Worm (Caenorhabditis elegans) whole organism, midembryonic: ENCODE results near the gene F35B3.3.

Experiments
- T22C8.4 ChIP-seq: fragments of 200-800 bp; sonication (Bioruptor generic); IDR thresholded peaks from 2 replicates; pipeline ENCODE4 v1.3.6; 2022; ENCODE audit warnings: missing genetic modification characterization, missing compliant biosample characterization
- cog-1 ChIP-seq: sonication (generic microtip); optimal IDR thresholded peaks from 2 replicates; lab custom pipeline; 2016; ENCODE audit warnings: missing genetic modification characterization, missing compliant biosample characterization
- flt-1 ChIP-seq: fragments of 200-800 bp; sonication (Bioruptor generic); IDR thresholded peaks from 2 replicates; pipeline ENCODE4 v1.3.6; 2022; ENCODE audit warnings: missing genetic modification characterization, missing compliant biosample characterization
- klf-2 ChIP-seq: fragments of 200-800 bp; sonication (Bioruptor generic); conservative IDR thresholded peaks from 2 replicates; pipeline ENCODE4 v1.3.6; 2022; ENCODE audit warnings: missing genetic modification reagents, missing genetic modification characterization, missing compliant biosample characterization
- med-1 ChIP-seq: sonication (generic microtip); optimal IDR thresholded peaks from 2 replicates; lab custom pipeline; 2017; ENCODE audit warnings: missing genetic modification characterization, mild to moderate bottlenecking, missing compliant biosample characterization, antibody characterized with exemption, missing genetic modification reagents; ENCODE audit not compliant: insufficient read depth
- ref-1 ChIP-seq: fragments of 200-800 bp; sonication (Bioruptor generic); conservative IDR thresholded peaks from 2 replicates; pipeline ENCODE4 v1.3.6; 2022; ENCODE audit warnings: missing genetic modification reagents, missing genetic modification characterization, missing compliant biosample characterization
- tab-1 ChIP-seq: fragments of 200-800 bp; sonication (Bioruptor generic); IDR thresholded peaks from 2 replicates; pipeline ENCODE4 v1.3.6; 2022; ENCODE audit warnings: missing genetic modification characterization, missing compliant biosample characterization
- ztf-23 ChIP-seq: fragments of 200-800 bp; sonication (Bioruptor generic); IDR thresholded peaks from 2 replicates; pipeline ENCODE4 v1.3.6; 2022; ENCODE audit warnings: missing genetic modification reagents, missing genetic modification characterization, missing compliant biosample characterization
- ztf-29 ChIP-seq: fragments of 200-800 bp; sonication (Bioruptor generic); IDR thresholded peaks from 2 replicates; pipeline ENCODE4 v1.3.6; 2022; ENCODE audit warnings: missing genetic modification reagents, missing genetic modification characterization, missing compliant biosample characterization

F35B3.3 gene

DNA sequence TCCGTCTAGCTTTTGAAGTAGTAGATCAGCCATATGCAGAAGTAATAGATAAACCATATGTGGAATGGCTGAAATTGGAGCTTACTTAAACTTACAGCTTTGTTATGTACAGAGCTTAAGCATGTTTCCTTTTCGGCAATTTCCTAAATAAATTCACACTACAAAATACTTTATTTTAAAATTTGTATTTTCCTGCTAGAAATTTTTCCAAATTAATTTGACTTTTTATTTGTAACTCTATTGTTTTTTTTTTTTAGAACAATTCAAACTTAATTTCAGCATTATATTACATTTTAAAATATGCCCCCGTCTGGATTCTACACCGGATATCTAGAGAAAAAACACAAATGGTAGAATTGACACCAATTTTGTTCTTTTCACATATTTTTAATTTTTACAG is at the start of gene F35B3.3:
F35B3.3 (plus strand) TSS at position 301 of the 400 bp plus-strand sequence.
- TF ChIP-seq cog-1 (no peak), tab-1 (GFP tag; lab: Robert Waterston, UW) (no peak), T22C8.4 (no peak), ref-1 (GFP tag; lab: Robert Waterston, UW) (no peak), klf-2 (no peak), flt-1 (no peak), ztf-23 (GFP tag; lab: Robert Waterston, UW) (no peak), ztf-29 (GFP tag; lab: Robert Waterston, UW) (no peak), med-1 (GFP tag; lab: Kevin White, UChicago) (no peak)

DNA sequence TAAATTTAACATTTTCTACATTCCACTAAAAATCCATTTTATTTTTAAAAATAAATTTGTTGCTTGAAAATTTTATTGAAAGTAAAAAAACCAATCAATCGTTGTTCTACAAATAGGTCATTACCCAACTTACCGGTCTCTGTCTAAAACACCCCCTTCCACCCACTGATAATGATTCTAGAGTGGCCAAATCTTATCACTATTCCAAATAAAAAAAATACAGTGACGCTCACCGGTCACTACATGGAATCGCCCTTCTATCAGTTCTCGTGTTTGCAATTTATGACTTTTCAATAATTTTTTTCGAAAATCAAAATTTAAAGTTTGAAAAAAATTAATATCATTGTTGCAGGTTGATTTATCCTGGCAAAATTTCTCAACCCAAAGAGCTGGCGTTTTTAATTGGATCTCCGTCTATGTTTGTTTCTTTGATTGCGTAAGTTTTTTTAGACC is 49.7 kb upstream of the F35B3.3 start, which contains the start of the genes F52G3.1 and F52G3.7:
F52G3.1 (plus strand) TSS at position 353 of the 453 bp plus-strand sequence.
F52G3.7 (plus strand) TSS at position 403 of the 453 bp plus-strand sequence.
- TF ChIP-seq med-1 (GFP tag; lab: Kevin White, UChicago) (no peak), T22C8.4 (no peak)

DNA sequence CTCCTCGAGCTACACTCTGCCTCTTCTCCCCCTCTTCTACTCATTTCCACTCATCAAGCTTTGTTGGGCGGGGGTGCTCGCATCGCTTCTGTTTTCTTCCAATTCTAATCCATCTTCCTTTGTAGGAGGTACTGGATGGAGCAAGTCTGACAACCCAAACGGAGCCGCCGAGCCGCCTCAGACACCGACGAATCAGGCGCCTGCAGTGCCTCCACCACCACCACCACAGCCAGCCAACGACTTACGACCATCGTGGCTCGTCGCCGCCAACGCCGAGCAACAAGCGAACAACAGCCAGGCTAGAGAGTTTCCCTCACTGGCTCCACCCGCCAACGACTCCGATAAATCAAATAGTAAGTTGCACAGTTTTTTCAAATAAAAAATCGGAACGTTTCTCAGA is 47.4 kb upstream of the F35B3.3 start:
- TF ChIP-seq ztf-23 (GFP tag; lab: Robert Waterston, UW) = 0 out of 2 replicates have a peak, but pooled peaks have one; percentile 16
- TF ChIP-seq ref-1 (GFP tag; lab: Robert Waterston, UW) = no peak

DNA sequence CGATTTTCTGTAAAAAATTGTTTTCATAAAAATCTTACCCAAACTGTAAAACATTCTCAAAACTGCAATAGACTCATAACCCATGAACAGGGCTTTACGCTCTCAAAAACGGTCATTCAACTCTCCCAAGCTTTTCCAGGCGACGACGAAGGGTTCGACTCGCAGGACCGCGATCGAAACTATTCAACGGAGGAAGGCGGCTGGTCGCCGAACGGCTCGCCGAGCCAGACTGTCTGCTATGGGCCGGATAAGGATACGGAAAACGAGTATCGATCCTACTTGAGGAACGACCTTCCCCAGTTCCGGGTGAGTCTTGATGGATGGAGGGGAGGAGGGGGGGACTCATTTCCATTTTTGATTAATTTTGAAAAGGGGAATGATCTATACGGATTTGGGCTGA is 45.4 kb upstream of the F35B3.3 start:
- no peak for TF ChIP-seq klf-2
- no peak for TF ChIP-seq ztf-23 (GFP tag; lab: Robert Waterston, UW)
- TF ChIP-seq cog-1 = no peak
- no peak for TF ChIP-seq ztf-29 (GFP tag; lab: Robert Waterston, UW)
- TF ChIP-seq ref-1 (GFP tag; lab: Robert Waterston, UW) = no peak

DNA sequence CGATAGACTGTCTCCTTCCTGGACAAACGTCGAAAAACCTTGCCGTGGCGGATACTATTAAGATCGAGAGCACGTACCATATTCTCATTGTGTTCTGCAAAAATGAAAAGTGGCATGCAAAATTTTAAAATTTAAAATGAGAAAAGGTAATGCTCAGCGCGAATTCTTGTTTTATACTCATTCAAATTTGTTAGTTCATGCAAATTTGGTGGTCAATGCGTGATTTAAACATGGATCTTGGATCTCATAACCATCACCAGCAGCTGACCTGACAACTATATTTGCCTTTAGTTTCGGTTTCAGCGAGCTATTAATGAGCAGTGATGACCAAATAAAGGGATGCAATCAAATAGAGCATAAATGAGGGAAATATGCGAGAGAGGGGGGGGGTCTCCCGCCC is 37.2 kb upstream of the F35B3.3 start, which contains the start of gene F52G3.5:
F52G3.5 (minus strand) TSS at position 101 of the 400 bp plus-strand sequence.
- TF ChIP-seq T22C8.4 = no peak
- TF ChIP-seq cog-1 = no peak
- no peak for TF ChIP-seq klf-2
- no peak for TF ChIP-seq ref-1 (GFP tag; lab: Robert Waterston, UW)
- no peak for TF ChIP-seq flt-1
- no peak for TF ChIP-seq ztf-23 (GFP tag; lab: Robert Waterston, UW)
- TF ChIP-seq ztf-29 (GFP tag; lab: Robert Waterston, UW) = no peak
- TF ChIP-seq tab-1 (GFP tag; lab: Robert Waterston, UW) = no peak
- no peak for TF ChIP-seq med-1 (GFP tag; lab: Kevin White, UChicago)

DNA sequence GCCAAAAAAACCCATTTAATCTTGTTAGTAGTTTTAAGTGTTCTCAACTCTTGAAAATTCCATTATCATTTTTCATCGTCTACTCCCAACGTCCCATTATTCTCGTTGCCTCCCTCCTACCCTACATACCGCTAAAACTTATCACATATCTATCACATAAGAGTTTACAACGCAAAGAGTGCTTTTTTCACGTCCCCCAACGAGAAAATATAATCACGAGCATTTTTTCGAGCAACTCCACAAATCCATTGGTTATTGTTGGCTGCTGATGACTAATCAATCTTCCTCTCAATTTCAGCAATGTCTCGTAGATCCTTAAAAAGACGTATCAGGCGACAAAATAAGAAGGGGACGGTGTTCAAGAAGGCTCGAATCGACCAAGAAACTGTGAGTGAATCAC is 35.0 kb upstream of the F35B3.3 start, which contains the start of gene mbl-1:
mbl-1 (plus strand) TSS at position 301 of the 400 bp plus-strand sequence.
- TF ChIP-seq flt-1 (no peak), T22C8.4 (no peak), klf-2 (no peak), ztf-29 (GFP tag; lab: Robert Waterston, UW) (no peak), cog-1 (no peak), ref-1 (GFP tag; lab: Robert Waterston, UW) (no peak), med-1 (GFP tag; lab: Kevin White, UChicago) (no peak), tab-1 (GFP tag; lab: Robert Waterston, UW) (no peak), ztf-23 (GFP tag; lab: Robert Waterston, UW) (no peak)

DNA sequence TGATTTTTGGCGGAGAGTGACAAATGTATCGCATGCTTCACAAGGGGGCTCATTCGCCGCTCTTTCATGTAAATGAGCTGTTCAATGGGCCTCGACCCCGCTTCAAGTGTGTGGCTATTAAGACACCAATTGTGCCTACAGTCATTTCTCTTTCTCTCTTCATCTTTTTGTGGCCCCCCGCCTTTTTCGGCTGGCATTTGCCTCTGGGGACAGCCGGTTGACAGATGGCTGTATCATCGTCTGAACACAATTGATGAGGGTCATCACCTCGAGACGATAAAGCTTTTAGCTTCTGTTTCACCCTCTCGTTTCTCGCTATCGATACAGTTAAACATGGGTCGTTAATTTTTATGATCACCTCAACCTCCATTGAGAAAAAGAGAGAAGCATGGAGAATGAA is 24.9 kb upstream of the F35B3.3 start:
- TF ChIP-seq ref-1 (GFP tag; lab: Robert Waterston, UW) (no peak), flt-1 (no peak), tab-1 (GFP tag; lab: Robert Waterston, UW) (no peak), med-1 (GFP tag; lab: Kevin White, UChicago) (no peak), klf-2 (no peak), T22C8.4 (no peak), ztf-23 (GFP tag; lab: Robert Waterston, UW) (no peak), cog-1 (no peak), ztf-29 (GFP tag; lab: Robert Waterston, UW) (no peak)

DNA sequence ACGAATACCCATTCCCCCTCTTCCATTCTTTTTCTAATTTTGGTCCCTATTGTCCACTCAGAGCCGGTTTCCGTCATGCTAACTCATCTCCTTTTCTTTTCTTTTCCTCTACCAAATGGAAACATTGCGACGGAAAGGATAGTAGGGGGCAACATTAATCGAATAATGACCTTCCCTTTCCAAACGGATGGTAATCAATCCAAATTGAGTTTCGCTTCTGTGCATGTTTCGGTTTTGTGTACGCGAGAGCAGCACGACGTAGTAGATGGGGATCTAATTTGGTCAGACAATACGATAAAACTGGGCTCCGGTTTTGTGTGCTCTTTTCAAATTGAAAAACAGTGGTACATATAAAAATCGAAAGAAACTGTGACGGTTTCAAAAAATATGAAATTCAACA is 21.8 kb upstream of the F35B3.3 start:
- TF ChIP-seq tab-1 (GFP tag; lab: Robert Waterston, UW) = no peak
- no peak for TF ChIP-seq T22C8.4
- TF ChIP-seq cog-1 = no peak
- no peak for TF ChIP-seq flt-1
- no peak for TF ChIP-seq klf-2
- TF ChIP-seq ref-1 (GFP tag; lab: Robert Waterston, UW) = no peak
- no peak for TF ChIP-seq ztf-29 (GFP tag; lab: Robert Waterston, UW)
- no peak for TF ChIP-seq ztf-23 (GFP tag; lab: Robert Waterston, UW)
- no peak for TF ChIP-seq med-1 (GFP tag; lab: Kevin White, UChicago)

DNA sequence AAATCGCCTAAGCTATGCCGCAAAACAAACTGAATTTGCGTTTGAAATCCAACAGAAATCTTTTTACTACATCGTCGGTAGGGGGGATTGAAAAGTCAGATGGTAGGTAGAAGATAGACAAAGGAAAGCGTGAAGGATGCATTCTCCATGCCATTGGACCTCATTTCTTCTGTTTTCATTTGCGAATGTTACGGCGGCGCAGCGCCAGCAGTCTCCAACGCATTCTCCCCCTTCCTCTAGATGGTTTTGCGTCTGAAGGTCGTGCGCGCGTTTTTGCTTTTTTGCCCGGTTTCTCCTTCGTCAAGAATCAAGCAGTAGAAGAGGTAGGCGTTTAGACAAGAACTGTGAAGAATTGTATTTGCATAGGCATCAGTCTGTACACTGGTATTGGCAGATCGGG is 19.7 kb upstream of the F35B3.3 start:
- TF ChIP-seq ref-1 (GFP tag; lab: Robert Waterston, UW) = no peak
- no peak for TF ChIP-seq flt-1
- no peak for TF ChIP-seq ztf-29 (GFP tag; lab: Robert Waterston, UW)
- TF ChIP-seq klf-2 = no peak
- no peak for TF ChIP-seq cog-1
- no peak for TF ChIP-seq med-1 (GFP tag; lab: Kevin White, UChicago)
- no peak for TF ChIP-seq T22C8.4
- no peak for TF ChIP-seq tab-1 (GFP tag; lab: Robert Waterston, UW)
- no peak for TF ChIP-seq ztf-23 (GFP tag; lab: Robert Waterston, UW)

DNA sequence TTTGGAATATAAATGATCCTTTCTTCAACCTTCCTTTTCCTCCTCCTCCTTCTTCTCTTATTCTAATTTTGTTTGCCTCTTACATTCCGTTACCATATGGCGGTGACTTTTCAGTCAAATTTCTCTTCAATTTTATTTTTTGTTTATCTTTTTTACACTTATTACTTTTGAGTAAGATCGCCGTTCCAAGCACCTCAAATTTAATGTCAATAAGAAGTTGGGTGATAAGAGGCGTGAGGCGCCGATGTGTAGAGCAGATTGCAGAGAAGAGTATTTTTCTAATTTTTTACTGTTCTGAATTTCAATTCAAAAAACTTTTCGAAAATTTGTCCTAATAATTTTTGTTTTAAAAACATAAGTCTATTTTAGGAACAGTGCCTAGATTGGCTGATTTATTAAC is 18.8 kb upstream of the F35B3.3 start:
- TF ChIP-seq cog-1 = no peak
- TF ChIP-seq tab-1 (GFP tag; lab: Robert Waterston, UW) = no peak
- TF ChIP-seq T22C8.4 = no peak
